Worm (Caenorhabditis elegans): Measurements from ENCODE around the gene fbxa-7.

ce11 chrIII:2233399-2233798, 17.8 kb downstream of the fbxa-7 start:
- TF ChIP-seq unc-62 (GFP tag; optimal IDR thresholded peaks at IDR 0.05 in 1 of 2) (no peak), unc-62 (tag; optimal IDR thresholded peaks at IDR 0.05) (no peak), dve-1 (tag; optimal IDR thresholded peaks at IDR 0.05; ENCODE audit: insufficient read depth) (no peak), dpl-1 (GFP tag; optimal IDR thresholded peaks at IDR 0.05) (no peak)

Measured in whole organism, L4 larva.